Worm (Caenorhabditis elegans) whole organism, midembryonic: Measurements from ENCODE around the gene T07F12.4.

Experiments used
- flt-1 ChIP-seq: fragments of 200-800 bp; sonication (Bioruptor generic); IDR thresholded peaks from 2 replicates; pipeline ENCODE4 v1.3.6; 2022; ENCODE audit warnings: missing genetic modification characterization, missing compliant biosample characterization
- med-1 ChIP-seq: sonication (generic microtip); optimal IDR thresholded peaks from 2 replicates; lab custom pipeline; 2017; ENCODE audit warnings: missing genetic modification characterization, mild to moderate bottlenecking, missing compliant biosample characterization, antibody characterized with exemption, missing genetic modification reagents; ENCODE audit not compliant: insufficient read depth
- tab-1 ChIP-seq: fragments of 200-800 bp; sonication (Bioruptor generic); IDR thresholded peaks from 2 replicates; pipeline ENCODE4 v1.3.6; 2022; ENCODE audit warnings: missing genetic modification characterization, missing compliant biosample characterization
- ztf-29 ChIP-seq: fragments of 200-800 bp; sonication (Bioruptor generic); IDR thresholded peaks from 2 replicates; pipeline ENCODE4 v1.3.6; 2022; ENCODE audit warnings: missing genetic modification reagents, missing genetic modification characterization, missing compliant biosample characterization

DNA sequence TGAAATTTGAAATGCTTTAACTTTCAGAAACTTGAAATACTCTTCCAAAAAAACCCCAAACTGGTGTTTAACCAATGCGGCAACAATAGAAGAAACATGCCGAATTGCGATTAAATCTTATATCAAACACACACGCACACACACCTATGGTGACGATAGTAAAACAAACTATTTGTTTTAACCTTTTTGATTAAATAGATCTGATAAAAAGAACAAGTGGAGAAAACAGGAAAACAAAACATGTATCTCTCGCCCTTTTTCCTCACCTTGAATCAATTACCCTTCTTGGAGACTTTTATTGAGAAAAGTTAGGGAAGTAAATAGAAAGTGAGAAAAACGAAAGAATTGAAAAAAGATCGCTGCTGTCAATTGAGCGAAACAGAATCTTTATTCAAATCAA is 39.2 kb downstream of the T07F12.4 start:
- TF ChIP-seq tab-1 (GFP tag; lab: Robert Waterston, UW): no peak
- no peak for TF ChIP-seq flt-1 (GFP tag; lab: Robert Waterston, UW)
- no peak for TF ChIP-seq med-1 (GFP tag; lab: Kevin White, UChicago)
- no peak for TF ChIP-seq ztf-29 (GFP tag; lab: Robert Waterston, UW)
